Worm (Caenorhabditis elegans) whole organism, L1 larva: Measurements from ENCODE around the gene C16B8.2.

Experiments
- F16B12.6 ChIP-seq: fragments of 150-350 bp; optimal IDR thresholded peaks from 2 replicates; lab custom pipeline; 2014; ENCODE audit warnings: missing biosample characterization, missing genetic modification characterization
- Y116A8C.19 ChIP-seq: sonication (generic microtip); optimal IDR thresholded peaks from 2 replicates; lab custom pipeline; 2016; ENCODE audit warnings: missing compliant biosample characterization, missing genetic modification characterization, borderline replicate concordance
- aly-2 ChIP-seq: fragments of 150-350 bp; optimal IDR thresholded peaks from 2 replicates; lab custom pipeline; 2014; ENCODE audit warnings: missing biosample characterization, missing genetic modification characterization
- ama-1 ChIP-seq: fragments of 150-350 bp; optimal IDR thresholded peaks from 2 replicates; lab custom pipeline; 2014
- blmp-1 ChIP-seq: fragments of 150-350 bp; optimal IDR thresholded peaks from 2 replicates; lab custom pipeline; 2014; ENCODE audit warnings: missing biosample characterization, missing genetic modification characterization
- ceh-82 ChIP-seq, 3 experiments: fragments of 150-350 bp in 1 of 3; sonication (generic microtip) in 2 of 3; optimal IDR thresholded peaks; 2 replicates each; lab custom pipeline; 2014 to 2017; ENCODE audit warnings: missing biosample characterization in 3 of 3, missing genetic modification characterization in 3 of 3
- dpl-1 ChIP-seq, 3 experiments: fragments of 150-350 bp in 2 of 3; sonication (generic microtip) in 1 of 3; optimal IDR thresholded peaks; 2 replicates each; lab custom pipeline; 2014 to 2017; ENCODE audit warnings: missing biosample characterization in 3 of 3, missing genetic modification characterization in 3 of 3, missing genetic modification reagents in 3 of 3
- dsc-1 ChIP-seq: sonication (generic microtip); optimal IDR thresholded peaks from 2 replicates; lab custom pipeline; 2016; ENCODE audit warnings: mild to moderate bottlenecking, missing genetic modification characterization, missing compliant biosample characterization
- efl-1 ChIP-seq, 4 experiments: fragments of 150-350 bp; optimal IDR thresholded peaks in 3 of 4; peaks in 1 of 4; 1 replicate in 1 of 4; 2 replicates in 3 of 4; lab custom pipeline; 2014; ENCODE audit warnings: missing biosample characterization in 2 of 4, missing genetic modification characterization in 2 of 4, missing genetic modification reagents in 2 of 4
- egl-13 ChIP-seq: sonication (generic microtip); optimal IDR thresholded peaks from 2 replicates; lab custom pipeline; 2016; ENCODE audit warnings: missing genotype, missing genetic modification reagents, missing genetic modification characterization, missing compliant biosample characterization
- elt-2 ChIP-seq: sonication (generic microtip); optimal IDR thresholded peaks from 2 replicates; lab custom pipeline; 2016; ENCODE audit warnings: missing genetic modification characterization, mild to moderate bottlenecking, inconsistent platforms, missing compliant biosample characterization, missing genetic modification reagents
- fos-1 ChIP-seq: fragments of 150-350 bp; optimal IDR thresholded peaks from 2 replicates; lab custom pipeline; 2014; ENCODE audit warnings: missing biosample characterization, missing genetic modification characterization
- grh-1 ChIP-seq: fragments of 200-800 bp; sonication (Bioruptor generic); IDR thresholded peaks from 2 replicates; pipeline ENCODE4 v1.3.6; 2022; ENCODE audit warnings: missing genetic modification reagents, missing genetic modification characterization, missing compliant biosample characterization
- isw-1 ChIP-seq: fragments of 200-800 bp; sonication (Bioruptor generic); IDR thresholded peaks from 2 replicates; pipeline ENCODE4 v1.3.6; 2022; ENCODE audit warnings: missing genetic modification characterization, missing compliant biosample characterization
- jun-1 ChIP-seq: fragments of 150-350 bp; optimal IDR thresholded peaks from 2 replicates; lab custom pipeline; 2014; ENCODE audit warnings: missing biosample characterization, missing genetic modification reagents, missing genetic modification characterization
- lin-13 ChIP-seq: fragments of 150-350 bp; optimal IDR thresholded peaks from 2 replicates; lab custom pipeline; 2014; ENCODE audit warnings: missing biosample characterization, missing genetic modification reagents, missing genetic modification characterization
- lin-14 ChIP-seq: fragments of 200-800 bp; sonication (Bioruptor generic); optimal IDR thresholded peaks from 2 replicates; lab custom pipeline; 2018; ENCODE audit warnings: mild to moderate bottlenecking, missing genetic modification characterization, moderate library complexity, missing compliant biosample characterization
- lsy-2 ChIP-seq, 2 experiments: fragments of 150-350 bp; optimal IDR thresholded peaks; 2 replicates each; lab custom pipeline; 2014; ENCODE audit warnings: missing biosample characterization in 2 of 2, missing genetic modification characterization in 2 of 2
- mab-9 ChIP-seq: fragments of 200-800 bp; sonication (Bioruptor generic); IDR thresholded peaks from 2 replicates; pipeline ENCODE4 v1.3.6; 2022; ENCODE audit warnings: missing genetic modification reagents, missing genetic modification characterization, missing compliant biosample characterization
- mdl-1 ChIP-seq, 2 experiments: fragments of 150-350 bp; optimal IDR thresholded peaks; 2 replicates each; lab custom pipeline; 2014 to 2017; ENCODE audit warnings: missing biosample characterization in 2 of 2, missing genetic modification characterization in 2 of 2, inconsistent platforms in 1 of 2
- nhr-12 ChIP-seq: sonication (generic microtip); optimal IDR thresholded peaks from 2 replicates; lab custom pipeline; 2017; ENCODE audit warnings: missing biosample characterization, missing genetic modification characterization
- nhr-237 ChIP-seq: fragments of 150-350 bp; optimal IDR thresholded peaks from 2 replicates; lab custom pipeline; 2014; ENCODE audit warnings: missing biosample characterization, missing genetic modification characterization
- nhr-47 ChIP-seq: sonication (generic microtip); optimal IDR thresholded peaks from 2 replicates; lab custom pipeline; 2016; ENCODE audit warnings: mild to moderate bottlenecking, missing genetic modification characterization, moderate library complexity, missing compliant biosample characterization
- nhr-84 ChIP-seq: sonication (generic microtip); optimal IDR thresholded peaks from 2 replicates; lab custom pipeline; 2017; ENCODE audit warnings: missing biosample characterization, missing genetic modification characterization
- nhr-85 ChIP-seq: sonication (generic microtip); peaks from one replicate; lab custom pipeline; 2016; ENCODE audit warnings: missing genetic modification characterization, inconsistent platforms, missing compliant biosample characterization
- nhr-90 ChIP-seq: sonication (generic microtip); optimal IDR thresholded peaks from 2 replicates; lab custom pipeline; 2016; ENCODE audit warnings: mild to moderate bottlenecking, missing genetic modification characterization, missing compliant biosample characterization; ENCODE audit not compliant: poor library complexity
- pqm-1 ChIP-seq: sonication (generic microtip); optimal IDR thresholded peaks from 3 replicates; lab custom pipeline; 2017; ENCODE audit warnings: missing biosample characterization, missing genetic modification characterization
- rnt-1 ChIP-seq: sonication (generic microtip); optimal IDR thresholded peaks from 2 replicates; lab custom pipeline; 2016; ENCODE audit warnings: mild to moderate bottlenecking, missing genetic modification characterization, moderate library complexity, missing compliant biosample characterization
- skn-1 ChIP-seq: fragments of 150-350 bp; optimal IDR thresholded peaks from 2 replicates; lab custom pipeline; 2014; ENCODE audit warnings: missing biosample characterization, missing genetic modification characterization
- swsn-7 ChIP-seq: sonication (generic microtip); optimal IDR thresholded peaks from 2 replicates; lab custom pipeline; 2016; ENCODE audit warnings: missing genetic modification characterization, missing compliant biosample characterization
- tlp-1 ChIP-seq: fragments of 150-350 bp; optimal IDR thresholded peaks from 2 replicates; lab custom pipeline; 2014; ENCODE audit warnings: missing biosample characterization, missing genetic modification characterization
- unc-130 ChIP-seq: fragments of 150-350 bp; optimal IDR thresholded peaks from 2 replicates; lab custom pipeline; 2017; ENCODE audit warnings: missing biosample characterization, missing genetic modification characterization, inconsistent platforms
- vab-15 ChIP-seq: sonication (generic microtip); optimal IDR thresholded peaks from 2 replicates; lab custom pipeline; 2017; ENCODE audit warnings: missing genotype, mild to moderate bottlenecking, missing genetic modification characterization, missing compliant biosample characterization
- zag-1 ChIP-seq: fragments of 150-350 bp; optimal IDR thresholded peaks from 2 replicates; lab custom pipeline; 2014; ENCODE audit warnings: missing biosample characterization, missing genetic modification characterization
- zip-4 ChIP-seq: fragments of 200-800 bp; sonication (Bioruptor generic); optimal IDR thresholded peaks from 2 replicates; lab custom pipeline; 2018; ENCODE audit warnings: mild to moderate bottlenecking, missing genetic modification characterization, moderate library complexity, missing compliant biosample characterization
- ztf-11 ChIP-seq, 2 experiments: sonication (generic microtip); optimal IDR thresholded peaks; 2 replicates each; lab custom pipeline; 2016 to 2017; ENCODE audit warnings: missing genetic modification characterization in 2 of 2, missing biosample characterization in 1 of 2, missing compliant biosample characterization in 1 of 2

C16B8.2 gene

DNA sequence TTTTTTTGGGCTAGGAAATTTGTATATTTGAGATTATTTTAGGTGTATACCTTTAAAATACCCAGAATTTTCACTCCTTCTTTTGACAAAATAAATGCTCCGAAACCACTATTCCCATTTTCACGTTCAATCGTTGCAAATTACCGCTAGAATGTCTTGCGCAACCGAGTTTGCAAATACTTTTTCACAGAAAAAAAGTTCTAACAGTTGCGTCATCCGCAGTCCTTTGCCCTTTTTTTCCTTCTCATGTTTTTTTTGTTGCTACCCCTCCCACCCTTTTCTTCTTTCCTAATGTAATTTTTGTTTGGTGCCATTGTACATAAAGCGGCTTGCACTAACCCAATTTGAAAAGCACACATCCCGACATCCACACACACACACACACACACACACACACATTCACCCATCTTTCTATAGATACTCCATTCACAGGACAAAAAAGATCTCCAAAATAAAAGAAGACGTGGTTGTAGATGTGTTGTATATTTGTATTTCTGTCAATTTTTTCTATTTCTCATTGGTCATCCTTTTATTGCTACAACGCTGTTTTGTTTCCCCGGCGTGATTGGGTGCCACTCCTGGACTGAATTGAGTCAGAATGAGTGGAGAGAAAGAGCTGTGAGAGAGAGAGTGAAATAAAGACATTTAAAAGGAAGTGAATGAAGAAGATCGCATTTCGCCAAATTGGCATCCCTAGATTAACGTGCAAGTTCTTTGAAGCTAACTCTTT, 8.6 kb downstream of the C16B8.2 start (continued):
- TF ChIP-seq mdl-1 (tag; optimal IDR thresholded peaks at IDR 0.05; lab: Kevin White, UChicago) (no peak), isw-1 (GFP tag; lab: Robert Waterston, UW) (no peak), nhr-47 (tag; lab: Kevin White, UChicago) (no peak), rnt-1 (tag; lab: Kevin White, UChicago) (peak; percentile 20), zag-1 (tag; lab: Kevin White, UChicago) (peak; percentile 30), grh-1 (GFP tag; lab: Robert Waterston, UW) (no peak), fos-1 (tag; lab: Kevin White, UChicago) (no peak), nhr-237 (no peak), nhr-85 (tag; lab: Kevin White, UChicago) (no peak), Y116A8C.19 (tag; lab: Kevin White, UChicago) (no peak), efl-1 (optimal IDR thresholded peaks at IDR 0.05; lab: Kevin White, UChicago) (no peak), efl-1 (GFP tag; optimal IDR thresholded peaks at IDR 0.05 in 1 of 2; lab: Kevin White, UChicago) (no peak), swsn-7 (tag; lab: Kevin White, UChicago) (no peak), dpl-1 (GFP tag; optimal IDR thresholded peaks at IDR 0.05; lab: Kevin White, UChicago) (no peak), aly-2 (tag; lab: Kevin White, UChicago) (no peak), ama-1 (lab: Kevin White, UChicago) (no peak), ztf-11 (tag; optimal IDR thresholded peaks at IDR 0.05; lab: Kevin White, UChicago) (peak in 1 of 2 experiments; percentile 12), mab-9 (GFP tag; lab: Robert Waterston, UW) (no peak), ceh-82 (tag; optimal IDR thresholded peaks at IDR 0.05; lab: Kevin White, UChicago) (peak in 1 of 3 experiments; percentile 1), egl-13 (tag; lab: Kevin White, UChicago) (no peak)

DNA sequence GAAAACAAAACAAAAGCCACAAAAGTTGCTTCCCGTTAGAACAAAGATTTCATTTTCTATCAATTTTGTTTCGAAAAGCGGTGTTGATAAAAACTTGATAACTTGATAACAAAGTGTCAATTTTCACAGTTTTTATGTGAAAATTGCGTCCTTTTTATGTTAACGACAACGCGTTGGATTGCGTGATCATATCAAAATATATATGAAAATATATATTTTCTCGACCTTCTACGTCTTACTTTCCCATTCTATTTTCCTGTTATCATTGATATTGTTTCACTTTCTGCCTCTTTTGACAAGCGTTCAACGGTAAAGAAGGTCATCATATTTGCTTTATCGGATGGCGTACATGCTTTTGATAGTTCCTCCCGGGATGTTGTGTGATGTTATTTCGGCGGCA, 13.5 kb downstream of the C16B8.2 start:
- TF ChIP-seq nhr-90 (no peak), aly-2 (tag; lab: Kevin White, UChicago) (no peak), tlp-1 (tag; lab: Kevin White, UChicago) (peak; percentile 17), unc-130 (tag; lab: Kevin White, UChicago) (no peak), lin-14 (peak; percentile 34), dsc-1 (tag; lab: Kevin White, UChicago) (no peak), elt-2 (peak; percentile 56), vab-15 (tag; lab: Kevin White, UChicago) (no peak), lsy-2 (tag; optimal IDR thresholded peaks at IDR 0.05; lab: Kevin White, UChicago) (no peak), Y116A8C.19 (tag; lab: Kevin White, UChicago) (no peak), zip-4 (GFP tag; lab: Kevin White, UChicago) (no peak), lin-13 (GFP tag; lab: Kevin White, UChicago) (no peak), ceh-82 (tag; optimal IDR thresholded peaks at IDR 0.05; lab: Kevin White, UChicago) (no peak), blmp-1 (tag; lab: Kevin White, UChicago) (peak; percentile 74), nhr-84 (tag; lab: Kevin White, UChicago) (no peak)
- TF ChIP-seq, all 84 proteins: peak for 4

DNA sequence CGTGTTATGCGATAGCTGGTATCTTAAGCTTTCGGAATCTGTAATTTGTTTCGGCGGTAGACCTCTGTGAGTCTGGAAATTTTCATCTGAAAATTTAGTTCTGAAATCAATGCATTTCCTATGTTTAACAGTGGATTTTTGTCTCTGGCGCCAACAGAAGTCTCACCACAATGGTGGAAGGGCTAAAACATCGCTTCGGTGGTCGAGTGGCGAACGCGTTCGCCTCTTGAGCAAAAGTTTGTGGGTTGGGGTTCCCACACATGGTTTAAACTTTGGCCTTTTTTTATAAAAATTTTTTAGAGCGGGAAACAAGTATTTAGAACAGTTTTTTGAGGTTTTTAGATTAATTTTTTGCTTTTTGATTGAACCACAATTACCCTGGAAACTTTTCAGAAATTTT, 16.5 kb downstream of the C16B8.2 start:
- TF ChIP-seq F16B12.6: no peak
- TF ChIP-seq nhr-12 (tag; lab: Kevin White, UChicago): no peak
- TF ChIP-seq fos-1 (tag; lab: Kevin White, UChicago): no peak
- TF ChIP-seq skn-1 (tag; lab: Kevin White, UChicago): no peak
- no peak for TF ChIP-seq pqm-1 (tag; lab: Kevin White, UChicago)
- TF ChIP-seq jun-1 (tag; lab: Kevin White, UChicago): no peak
- TF ChIP-seq elt-2: no peak
- no peak for TF ChIP-seq nhr-85 (tag; lab: Kevin White, UChicago)
